Fruit fly (Drosophila melanogaster) whole organism, embryonic: ENCODE results near the gene CG9132.

Experiments used
- Aef1 ChIP-seq: fragments of 200-800 bp; sonication (Bioruptor generic); IDR thresholded peaks from 3 replicates; pipeline ENCODE4 v1.3.6; 2022; ENCODE audit warnings: missing biosample characterization, missing genetic modification characterization
- B-H1 ChIP-seq: fragments of 200-800 bp; sonication (Bioruptor generic); IDR thresholded peaks from 3 replicates; pipeline ENCODE4 v1.3.6; 2022; ENCODE audit warnings: missing biosample characterization, missing genetic modification characterization
- CG10431 ChIP-seq: fragments of 200-800 bp; sonication (Bioruptor generic); optimal IDR thresholded peaks from 3 replicates; lab custom pipeline; 2018; ENCODE audit warnings: missing biosample characterization, mild to moderate bottlenecking, missing genetic modification characterization
- CG11093 ChIP-seq: fragments of 200-800 bp; sonication (Bioruptor generic); IDR thresholded peaks from 3 replicates; pipeline ENCODE4 v1.3.6; 2022; ENCODE audit warnings: missing biosample characterization, missing genetic modification characterization
- CG11723 ChIP-seq: fragments of 200-800 bp; sonication (Bioruptor generic); optimal IDR thresholded peaks from 2 replicates; lab custom pipeline; 2017; ENCODE audit warnings: missing biosample characterization, mild to moderate bottlenecking, missing genetic modification characterization
- CG12391 ChIP-seq: fragments of 200-800 bp; sonication (Bioruptor generic); optimal IDR thresholded peaks from 3 replicates; lab custom pipeline; 2018; ENCODE audit warnings: missing biosample characterization, mild to moderate bottlenecking, missing genetic modification characterization, moderate library complexity
- CG13624 ChIP-seq: fragments of 200-800 bp; sonication (Bioruptor generic); optimal IDR thresholded peaks from 2 replicates; lab custom pipeline; 2016; ENCODE audit warnings: missing biosample characterization, missing genetic modification characterization
- CG13775 ChIP-seq: fragments of 200-800 bp; sonication (Bioruptor generic); optimal IDR thresholded peaks from 3 replicates; lab custom pipeline; 2017; ENCODE audit warnings: missing biosample characterization, mild to moderate bottlenecking, missing genetic modification characterization
- CG15269 ChIP-seq: fragments of 200-800 bp; sonication (Bioruptor generic); optimal IDR thresholded peaks from 2 replicates; lab custom pipeline; 2018; ENCODE audit warnings: missing biosample characterization, mild to moderate bottlenecking, missing genetic modification characterization, moderate library complexity
- CG18476 ChIP-seq: fragments of 200-800 bp; sonication (Bioruptor generic); optimal IDR thresholded peaks from 2 replicates; lab custom pipeline; 2016; ENCODE audit warnings: missing biosample characterization, mild to moderate bottlenecking, missing genetic modification characterization
- CG18599 ChIP-seq: fragments of 200-800 bp; sonication (Bioruptor generic); optimal IDR thresholded peaks from 3 replicates; lab custom pipeline; 2017; ENCODE audit warnings: missing biosample characterization, missing genetic modification characterization, mild to moderate bottlenecking, moderate library complexity, missing genetic modification reagents
- CG2889 ChIP-seq: fragments of 200-800 bp; sonication (Bioruptor generic); IDR thresholded peaks from 3 replicates; pipeline ENCODE4 v1.3.6; 2022; ENCODE audit warnings: missing biosample characterization, missing genetic modification characterization
- CG32532 ChIP-seq: fragments of 200-800 bp; sonication (Bioruptor generic); IDR thresholded peaks from 2 replicates; pipeline ENCODE4 v1.3.6; 2022; ENCODE audit warnings: missing biosample characterization, missing genetic modification characterization
- CG32767 ChIP-seq: fragments of 200-800 bp; sonication (Bioruptor generic); IDR thresholded peaks from 2 replicates; pipeline ENCODE4 v1.3.6; 2022; ENCODE audit warnings: missing biosample characterization, missing genetic modification characterization
- CG32772 ChIP-seq: fragments of 200-800 bp; sonication (Bioruptor generic); IDR thresholded peaks from 2 replicates; pipeline ENCODE4 v1.3.6; 2022; ENCODE audit warnings: missing biosample characterization, missing genetic modification characterization
- CG43689 ChIP-seq: fragments of 200-800 bp; sonication (Bioruptor generic); IDR thresholded peaks from 2 replicates; pipeline ENCODE4 v1.3.6; 2022; ENCODE audit warnings: missing biosample characterization, missing genetic modification characterization
- CG5245 ChIP-seq: fragments of 200-800 bp; sonication (Bioruptor generic); optimal IDR thresholded peaks from 3 replicates; lab custom pipeline; 2016; ENCODE audit warnings: missing biosample characterization, missing genetic modification characterization
- CG7839 ChIP-seq: fragments of 200-800 bp; sonication (Bioruptor generic); optimal IDR thresholded peaks from 3 replicates; lab custom pipeline; 2018; ENCODE audit warnings: missing biosample characterization, mild to moderate bottlenecking, missing genetic modification characterization, moderate library complexity
- CrebB ChIP-seq: fragments of 200-800 bp; sonication (Bioruptor generic); optimal IDR thresholded peaks from 3 replicates; lab custom pipeline; 2018; ENCODE audit warnings: missing biosample characterization, mild to moderate bottlenecking, missing genetic modification characterization
- Doc3 ChIP-seq: fragments of 200-800 bp; sonication (Bioruptor generic); IDR thresholded peaks from 3 replicates; pipeline ENCODE4 v1.3.6; 2022; ENCODE audit warnings: missing biosample characterization, missing genetic modification characterization; ENCODE audit not compliant: partially characterized antibody
- Ets97D ChIP-seq: fragments of 200-800 bp; sonication (Bioruptor generic); optimal IDR thresholded peaks from 3 replicates; lab custom pipeline; 2016; ENCODE audit warnings: missing biosample characterization, missing genetic modification characterization
- Fer3 ChIP-seq: fragments of 200-800 bp; sonication (Bioruptor generic); optimal IDR thresholded peaks from 2 replicates; lab custom pipeline; 2018; ENCODE audit warnings: missing biosample characterization, mild to moderate bottlenecking, missing genetic modification characterization, moderate library complexity
- H2.0 ChIP-seq: fragments of 200-800 bp; sonication (Bioruptor generic); IDR thresholded peaks from 2 replicates; pipeline ENCODE4 v1.3.6; 2022; ENCODE audit warnings: missing biosample characterization, missing genetic modification characterization
- Hmr ChIP-seq: fragments of 200-800 bp; sonication (Bioruptor generic); optimal IDR thresholded peaks from 3 replicates; lab custom pipeline; 2017; ENCODE audit warnings: mild to moderate bottlenecking, missing biosample characterization, missing genetic modification reagents, missing genetic modification characterization
- Med ChIP-seq: fragments of 200-800 bp; sonication (Bioruptor generic); peaks from one replicate; lab custom pipeline; 2016; ENCODE audit warnings: missing biosample characterization, missing genetic modification characterization, mild to moderate bottlenecking, inconsistent platforms, moderate library complexity
- NFAT ChIP-seq: fragments of 200-800 bp; sonication (Bioruptor generic); IDR thresholded peaks from 2 replicates; pipeline ENCODE4 v1.3.6; 2022; ENCODE audit warnings: missing biosample characterization, missing genetic modification characterization
- Nf-YC ChIP-seq: fragments of 200-800 bp; optimal IDR thresholded peaks from 3 replicates; lab custom pipeline; 2019; ENCODE audit warnings: missing biosample characterization, mild to moderate bottlenecking, missing genetic modification characterization, moderate library complexity
- Sin3A ChIP-seq: fragments of >200 bp; optimal IDR thresholded peaks from 2 replicates; lab custom pipeline; 2018
- Trl ChIP-seq, 3 experiments: fragments of >200 bp in 2 of 3; fragments of 200-800 bp in 1 of 3; sonication (Bioruptor generic) in 1 of 3; optimal IDR thresholded peaks; 2 replicates in 1 of 3; 3 replicates in 2 of 3; lab custom pipeline; 2016 to 2017; ENCODE audit warnings: missing biosample characterization in 1 of 3, missing genetic modification characterization in 1 of 3
- Xbp1 ChIP-seq: fragments of 200-800 bp; sonication (Bioruptor generic); optimal IDR thresholded peaks from 3 replicates; lab custom pipeline; 2016; ENCODE audit warnings: missing biosample characterization, mild to moderate bottlenecking, missing genetic modification characterization
- ac ChIP-seq: fragments of 200-800 bp; sonication (Bioruptor generic); optimal IDR thresholded peaks from 3 replicates; lab custom pipeline; 2017; ENCODE audit warnings: missing biosample characterization, mild to moderate bottlenecking, missing genetic modification characterization
- az2 ChIP-seq: fragments of 200-800 bp; sonication (Bioruptor generic); optimal IDR thresholded peaks from 3 replicates; lab custom pipeline; 2016; ENCODE audit warnings: missing biosample characterization, missing genetic modification characterization
- bab2 ChIP-seq: fragments of 200-800 bp; sonication (Bioruptor generic); optimal IDR thresholded peaks from 2 replicates; lab custom pipeline; 2016; ENCODE audit warnings: missing biosample characterization, missing genetic modification characterization
- bsh ChIP-seq, 2 experiments: fragments of 200-800 bp; sonication (Bioruptor generic); optimal IDR thresholded peaks; 2 replicates each; lab custom pipeline; 2017 to 2018; ENCODE audit warnings: mild to moderate bottlenecking in 2 of 2, missing biosample characterization in 2 of 2, missing genetic modification characterization in 2 of 2, moderate library complexity in 1 of 2
- chif ChIP-seq, 2 experiments: fragments of 200-800 bp; sonication (Bioruptor generic); optimal IDR thresholded peaks; 3 replicates each; lab custom pipeline; 2016; ENCODE audit warnings: missing biosample characterization in 2 of 2, missing genetic modification characterization in 2 of 2
- crc ChIP-seq: fragments of 200-800 bp; sonication (Bioruptor generic); optimal IDR thresholded peaks from 2 replicates; lab custom pipeline; 2016; ENCODE audit warnings: missing biosample characterization, missing genetic modification characterization
- disco-r ChIP-seq: fragments of 200-800 bp; sonication (Bioruptor generic); optimal IDR thresholded peaks from 2 replicates; lab custom pipeline; 2016; ENCODE audit warnings: missing biosample characterization, missing genetic modification characterization
- gcm2 ChIP-seq: fragments of 200-800 bp; sonication (Bioruptor generic); optimal IDR thresholded peaks from 2 replicates; lab custom pipeline; 2016; ENCODE audit warnings: missing biosample characterization, missing genetic modification characterization
- grn ChIP-seq: fragments of 200-800 bp; sonication (Bioruptor generic); optimal IDR thresholded peaks from 3 replicates; lab custom pipeline; 2017; ENCODE audit warnings: missing biosample characterization, missing genetic modification characterization
- insv ChIP-seq, 2 experiments: fragments of 200-800 bp; sonication (Bioruptor generic); optimal IDR thresholded peaks; 3 replicates each; lab custom pipeline; 2016 to 2018; ENCODE audit warnings: missing biosample characterization in 2 of 2, missing genetic modification characterization in 2 of 2
- knrl ChIP-seq: fragments of 200-800 bp; sonication (Bioruptor generic); IDR thresholded peaks from 3 replicates; pipeline ENCODE4 v1.3.6; 2022; ENCODE audit warnings: missing biosample characterization, missing genetic modification characterization; ENCODE audit not compliant: partially characterized antibody
- lola ChIP-seq, 3 experiments: fragments of >200 bp in 2 of 3; fragments of 200-800 bp in 1 of 3; sonication (Bioruptor generic) in 1 of 3; optimal IDR thresholded peaks; 2 replicates each; lab custom pipeline; 2017 to 2019; ENCODE audit warnings: missing biosample characterization in 3 of 3, missing genetic modification characterization in 3 of 3, mild to moderate bottlenecking in 1 of 3, moderate library complexity in 1 of 3
- nmo ChIP-seq: fragments of 200-800 bp; sonication (Bioruptor generic); optimal IDR thresholded peaks from 2 replicates; lab custom pipeline; 2018; ENCODE audit warnings: missing biosample characterization, mild to moderate bottlenecking, missing genetic modification characterization, moderate library complexity
- prd ChIP-seq, 3 experiments: fragments of >200 bp in 2 of 3; fragments of 200-800 bp in 1 of 3; sonication (Bioruptor generic) in 1 of 3; optimal IDR thresholded peaks in 2 of 3; IDR thresholded peaks in 1 of 3; 2 replicates in 2 of 3; 3 replicates in 1 of 3; pipeline versions ENCODE4 v1.3.6 to Lab custom; 2017 to 2022; ENCODE audit warnings: missing biosample characterization in 1 of 3, missing genetic modification characterization in 1 of 3
- pzg ChIP-seq: fragments of 200-800 bp; sonication (Bioruptor generic); optimal IDR thresholded peaks from 3 replicates; lab custom pipeline; 2018; ENCODE audit warnings: missing biosample characterization, mild to moderate bottlenecking, missing genetic modification characterization, moderate library complexity
- salm ChIP-seq: fragments of 200-800 bp; sonication (Bioruptor generic); optimal IDR thresholded peaks from 2 replicates; lab custom pipeline; 2018; ENCODE audit warnings: missing biosample characterization, mild to moderate bottlenecking, missing genetic modification characterization
- sim ChIP-seq: fragments of 200-800 bp; sonication (Bioruptor generic); IDR thresholded peaks from 2 replicates; pipeline ENCODE4 v1.3.6; 2022; ENCODE audit warnings: missing biosample characterization, missing genetic modification characterization
- sna ChIP-seq: fragments of 200-800 bp; sonication (Bioruptor generic); IDR thresholded peaks from 2 replicates; pipeline ENCODE4 v1.3.6; 2022; ENCODE audit warnings: missing biosample characterization, missing genetic modification characterization; ENCODE audit not compliant: partially characterized antibody
- tio ChIP-seq: fragments of 200-800 bp; sonication (Bioruptor generic); optimal IDR thresholded peaks from 2 replicates; lab custom pipeline; 2017; ENCODE audit warnings: missing biosample characterization, missing genetic modification characterization, inconsistent platforms
- unc-4 ChIP-seq: fragments of 200-800 bp; sonication (Bioruptor generic); IDR thresholded peaks from 2 replicates; pipeline ENCODE4 v1.3.6; 2022; ENCODE audit warnings: missing biosample characterization, missing genetic modification characterization; ENCODE audit not compliant: partially characterized antibody

Gene CG9132

dm6 chrX:16834259-16834658 is 33.7 kb upstream of the CG9132 start (continued):
- TF ChIP-seq CG2889 (GFP tag; lab: Robert Waterston, UW) (no peak), lola (GFP tag; optimal IDR thresholded peaks at IDR 0.05; lab: Kevin White, UChicago) (peak in 1 of 3 experiments; percentile 28), crc (GFP tag; lab: Kevin White, UChicago) (no peak), sim (GFP tag; lab: Robert Waterston, UW) (no peak), sna (GFP tag; lab: Robert Waterston, UW) (no peak), CG32767 (GFP tag; lab: Robert Waterston, UW) (0 out of 2 replicates have a peak, but pooled peaks have one; percentile 35), CG18599 (peak; percentile 13), CG32772 (GFP tag; lab: Robert Waterston, UW) (peak; percentile 6; the same call in 1 of the 2 replicates), CG15269 (tag; lab: Kevin White, UChicago) (peak; percentile 60), tio (peak; percentile 22), CrebB (tag; lab: Kevin White, UChicago) (no peak), Sin3A (no peak), CG11723 (GFP tag; lab: Kevin White, UChicago) (peak; percentile 32), NFAT (GFP tag; lab: Robert Waterston, UW) (no peak), salm (tag; lab: Kevin White, UChicago) (peak; percentile 16), CG5245 (GFP tag; lab: Kevin White, UChicago) (no peak), CG7839 (peak; percentile 75), Fer3 (peak; percentile 12), Xbp1 (GFP tag; lab: Kevin White, UChicago) (peak; percentile 43), B-H1 (no peak), Nf-YC (tag; lab: Kevin White, UChicago) (peak; percentile 33), CG43689 (GFP tag; lab: Robert Waterston, UW) (no peak), chif (GFP tag; optimal IDR thresholded peaks at IDR 0.05; lab: Kevin White, UChicago) (peak in 1 of 2 experiments; percentile 48), H2.0 (GFP tag; lab: Robert Waterston, UW) (no peak), nmo (peak; percentile 46), pzg (no peak), bab2 (GFP tag; lab: Kevin White, UChicago) (peak; percentile 26)

dm6 chrX:16833097-16833496 is 32.6 kb upstream of the CG9132 start:
- TF ChIP-seq CG13775 (GFP tag; lab: Kevin White, UChicago), result peak; percentile 18
- no peak for TF ChIP-seq knrl (GFP tag; lab: Robert Waterston, UW)
- no peak for TF ChIP-seq Doc3 (GFP tag; lab: Robert Waterston, UW)
- no peak for TF ChIP-seq unc-4 (GFP tag; lab: Robert Waterston, UW)
- peak; percentile 27 for TF ChIP-seq Ets97D (GFP tag; lab: Kevin White, UChicago)
- TF ChIP-seq grn (GFP tag; lab: Kevin White, UChicago), result no peak
- TF ChIP-seq ac (GFP tag; lab: Kevin White, UChicago), result no peak
- TF ChIP-seq CG11093 (GFP tag; lab: Robert Waterston, UW), result 0 out of 3 replicates have a peak, but pooled peaks have one; percentile 15
- TF ChIP-seq CG10431 (GFP tag; lab: Kevin White, UChicago), result no peak
- peak; percentile 31 for TF ChIP-seq gcm2 (GFP tag; lab: Kevin White, UChicago)
- peak; percentile 42 for TF ChIP-seq Hmr
- TF ChIP-seq disco-r (GFP tag; lab: Kevin White, UChicago), result peak; percentile 40
- TF ChIP-seq CG13624 (GFP tag; lab: Kevin White, UChicago), result peak; percentile 15
- TF ChIP-seq CG12391 (tag; lab: Kevin White, UChicago), result peak; percentile 76
- TF ChIP-seq az2, result peak; percentile 78
- TF ChIP-seq Med, result peak; percentile 90
- TF ChIP-seq bsh (GFP tag; optimal IDR thresholded peaks at IDR 0.05; lab: Kevin White, UChicago), result peak; percentile 76 to 89
- TF ChIP-seq insv (GFP tag; optimal IDR thresholded peaks at IDR 0.05; lab: Kevin White, UChicago), result no peak
- TF ChIP-seq Trl (optimal IDR thresholded peaks at IDR 0.05; lab: Kevin White, UChicago), result no peak
- peak; percentile 65 for TF ChIP-seq Trl (GFP tag; optimal IDR thresholded peaks at IDR 0.05; lab: Kevin White, UChicago)
- TF ChIP-seq CG18476, result peak; percentile 60
- peak; percentile 61 for TF ChIP-seq CG32532 (GFP tag; lab: Robert Waterston, UW)
- peak; percentile 73 for TF ChIP-seq Aef1 (GFP tag; lab: Robert Waterston, UW)
- TF ChIP-seq prd (optimal IDR thresholded peaks at IDR 0.05; lab: Kevin White, UChicago), result no peak
- TF ChIP-seq prd (GFP tag; IDR thresholded peaks at IDR 0.05; lab: Robert Waterston, UW), result peak; percentile 77
